Worm (Caenorhabditis elegans): Measurements from ENCODE around the gene F32D1.7.

Gene F32D1.7

ce11 chrV:4356047-4356612 lies 19.8 kb downstream of the F32D1.7 start:
- TF ChIP-seq mbf-1 (tag; optimal IDR thresholded peaks at IDR 0.05), result no peak
- TF ChIP-seq ztf-4 (tag; optimal IDR thresholded peaks at IDR 0.05), result no peak
- TF ChIP-seq sma-3 (GFP tag; optimal IDR thresholded peaks at IDR 0.05), result no peak
- no peak for TF ChIP-seq gmeb-1 (tag; optimal IDR thresholded peaks at IDR 0.05)

- TF ChIP-seq F13H6.1 (tag; optimal IDR thresholded peaks at IDR 0.05) (peak; percentile 9), sma-9 (GFP tag; optimal IDR thresholded peaks at IDR 0.05) (peak; percentile 21), sma-9 (tag; optimal IDR thresholded peaks at IDR 0.05) (no peak), gmeb-1 (tag; optimal IDR thresholded peaks at IDR 0.05) (peak; percentile 91), sma-3 (GFP tag; optimal IDR thresholded peaks at IDR 0.05) (peak; percentile 35), nhr-25 (tag; optimal IDR thresholded peaks at IDR 0.05) (peak; percentile 40), crh-2 (tag; optimal IDR thresholded peaks at IDR 0.05) (peak; percentile 73), alr-1 (tag; optimal IDR thresholded peaks at IDR 0.05) (no peak), dmd-4 (tag; optimal IDR thresholded peaks at IDR 0.05) (no peak), nhr-10 (tag; optimal IDR thresholded peaks at IDR 0.05) (no peak), peb-1 (tag; optimal IDR thresholded peaks at IDR 0.05) (no peak), nhr-21 (tag; optimal IDR thresholded peaks at IDR 0.05) (no peak), aly-2 (tag; optimal IDR thresholded peaks at IDR 0.05) (no peak), ama-1 (optimal IDR thresholded peaks at IDR 0.05) (peak; percentile 1), C34F6.9 (tag; optimal IDR thresholded peaks at IDR 0.05) (peak; percentile 64), R02D3.7 (tag; optimal IDR thresholded peaks at IDR 0.05) (no peak), unc-62 (GFP tag; optimal IDR thresholded peaks at IDR 0.05) (no peak), lsy-2 (tag; optimal IDR thresholded peaks at IDR 0.05) (peak; percentile 24 to 79), ztf-11 (tag; optimal IDR thresholded peaks at IDR 0.05) (no peak), nhr-129 (tag; optimal IDR thresholded peaks at IDR 0.05) (peak; percentile 72), unc-55 (GFP tag; optimal IDR thresholded peaks at IDR 0.05) (peak; percentile 85), nhr-23 (tag; optimal IDR thresholded peaks at IDR 0.05) (no peak), mab-5 (tag; optimal IDR thresholded peaks at IDR 0.05) (no peak), lin-11 (tag; optimal IDR thresholded peaks at IDR 0.05) (peak; percentile 65), lin-13 (GFP tag; optimal IDR thresholded peaks at IDR 0.05) (peak; percentile 47), mbf-1 (tag; optimal IDR thresholded peaks at IDR 0.05) (no peak), snpc-4 (tag; optimal IDR thresholded peaks at IDR 0.05) (no peak), unc-39 (tag; optimal IDR thresholded peaks at IDR 0.05) (no peak)
Observed at ce11 chrV:4346799-4347198, 29.2 kb downstream of the F32D1.7 start, which contains the start of gene mcm-7. TSS of gene mcm-7 (plus strand) at chrV:4347166.

- TF ChIP-seq nhr-77 (tag; optimal IDR thresholded peaks at IDR 0.05) (no peak), ceh-82 (tag; optimal IDR thresholded peaks at IDR 0.05) (no peak), skn-1 (tag; optimal IDR thresholded peaks at IDR 0.05) (no peak), zag-1 (tag; optimal IDR thresholded peaks at IDR 0.05) (no peak), fos-1 (tag; optimal IDR thresholded peaks at IDR 0.05) (no peak), sma-3 (GFP tag; optimal IDR thresholded peaks at IDR 0.05) (no peak), unc-62 (GFP tag; optimal IDR thresholded peaks at IDR 0.05) (no peak), lin-13 (GFP tag; optimal IDR thresholded peaks at IDR 0.05) (no peak), nhr-23 (tag; optimal IDR thresholded peaks at IDR 0.05) (no peak), dmd-4 (tag; optimal IDR thresholded peaks at IDR 0.05) (no peak), snpc-4 (tag; optimal IDR thresholded peaks at IDR 0.05) (no peak), unc-55 (GFP tag; optimal IDR thresholded peaks at IDR 0.05) (no peak), nhr-25 (tag; optimal IDR thresholded peaks at IDR 0.05) (no peak)
Observed at ce11 chrV:4346325-4346724, 29.6 kb downstream of the F32D1.7 start, which contains the start of gene hpo-18. TSS of gene hpo-18 (minus strand) at chrV:4346425.

ce11 chrV:4345714-4346113 lies 30.3 kb downstream of the F32D1.7 start, which contains the start of gene figl-1:
TSS of gene figl-1 (minus strand) at chrV:4345999.
- TF ChIP-seq ceh-82 (tag; optimal IDR thresholded peaks at IDR 0.05) (no peak), aly-2 (tag; optimal IDR thresholded peaks at IDR 0.05) (no peak), sma-3 (GFP tag; optimal IDR thresholded peaks at IDR 0.05) (peak; percentile 5)

ce11 chrV:4341736-4342135 lies 34.2 kb downstream of the F32D1.7 start:
- TF ChIP-seq snpc-4 (tag; optimal IDR thresholded peaks at IDR 0.05) (no peak), nhr-25 (tag; optimal IDR thresholded peaks at IDR 0.05) (no peak), nhr-11 (tag; optimal IDR thresholded peaks at IDR 0.05) (no peak), aly-2 (tag; optimal IDR thresholded peaks at IDR 0.05) (no peak), peb-1 (tag; optimal IDR thresholded peaks at IDR 0.05) (no peak), gmeb-1 (tag; optimal IDR thresholded peaks at IDR 0.05) (no peak), nhr-129 (tag; optimal IDR thresholded peaks at IDR 0.05) (no peak), lin-11 (tag; optimal IDR thresholded peaks at IDR 0.05) (no peak), C34F6.9 (tag; optimal IDR thresholded peaks at IDR 0.05) (no peak), sem-4 (tag; optimal IDR thresholded peaks at IDR 0.05) (no peak), nhr-21 (tag; optimal IDR thresholded peaks at IDR 0.05) (no peak), ztf-4 (tag; optimal IDR thresholded peaks at IDR 0.05) (no peak), sma-9 (GFP tag; optimal IDR thresholded peaks at IDR 0.05) (no peak), sma-9 (tag; optimal IDR thresholded peaks at IDR 0.05) (no peak), crh-2 (tag; optimal IDR thresholded peaks at IDR 0.05) (no peak)
